Worm (Caenorhabditis elegans) whole organism, L1 larva: ENCODE data around the gene nhr-20.

ENCODE experiments used
- aly-2 ChIP-seq: fragments of 150-350 bp; optimal IDR thresholded peaks from 2 replicates; lab custom pipeline; 2014; ENCODE audit warnings: missing biosample characterization, missing genetic modification characterization
- egl-27 ChIP-seq, 2 experiments: fragments of 150-350 bp in 1 of 2; sonication (generic microtip); optimal IDR thresholded peaks; 3 replicates each; lab custom pipeline; 2017 to 2018; ENCODE audit warnings: missing biosample characterization in 2 of 2, missing genetic modification characterization in 2 of 2, missing genetic modification reagents in 2 of 2
- fkh-10 ChIP-seq: sonication (generic microtip); optimal IDR thresholded peaks from 2 replicates; lab custom pipeline; 2017; ENCODE audit warnings: missing biosample characterization, missing genetic modification reagents, missing genetic modification characterization
- grh-1 ChIP-seq: fragments of 200-800 bp; sonication (Bioruptor generic); IDR thresholded peaks from 2 replicates; pipeline ENCODE4 v1.3.6; 2022; ENCODE audit warnings: missing genetic modification reagents, missing genetic modification characterization, missing compliant biosample characterization
- lin-13 ChIP-seq: fragments of 150-350 bp; optimal IDR thresholded peaks from 2 replicates; lab custom pipeline; 2014; ENCODE audit warnings: missing biosample characterization, missing genetic modification reagents, missing genetic modification characterization
- lin-14 ChIP-seq: fragments of 200-800 bp; sonication (Bioruptor generic); optimal IDR thresholded peaks from 2 replicates; lab custom pipeline; 2018; ENCODE audit warnings: mild to moderate bottlenecking, missing genetic modification characterization, moderate library complexity, missing compliant biosample characterization
- lsy-2 ChIP-seq, 2 experiments: fragments of 150-350 bp; optimal IDR thresholded peaks; 2 replicates each; lab custom pipeline; 2014; ENCODE audit warnings: missing biosample characterization in 2 of 2, missing genetic modification characterization in 2 of 2
- mdl-1 ChIP-seq, 2 experiments: fragments of 150-350 bp; optimal IDR thresholded peaks; 2 replicates each; lab custom pipeline; 2014 to 2017; ENCODE audit warnings: missing biosample characterization in 2 of 2, missing genetic modification characterization in 2 of 2, inconsistent platforms in 1 of 2
- nhr-20 ChIP-seq: sonication (generic microtip); optimal IDR thresholded peaks from 2 replicates; lab custom pipeline; 2016; ENCODE audit warnings: mild to moderate bottlenecking, missing genetic modification characterization, missing compliant biosample characterization
- nhr-237 ChIP-seq: fragments of 150-350 bp; optimal IDR thresholded peaks from 2 replicates; lab custom pipeline; 2014; ENCODE audit warnings: missing biosample characterization, missing genetic modification characterization
- nhr-28 ChIP-seq: fragments of 150-350 bp; optimal IDR thresholded peaks from 2 replicates; lab custom pipeline; 2014; ENCODE audit warnings: missing biosample characterization, missing genetic modification characterization
- nhr-71 ChIP-seq: sonication (generic microtip); optimal IDR thresholded peaks from 2 replicates; lab custom pipeline; 2016; ENCODE audit warnings: mild to moderate bottlenecking, missing genetic modification characterization, moderate library complexity, missing compliant biosample characterization
- pag-3 ChIP-seq: sonication (generic microtip); optimal IDR thresholded peaks from 2 replicates; lab custom pipeline; 2017; ENCODE audit warnings: missing genetic modification characterization, mild to moderate bottlenecking, missing compliant biosample characterization, antibody characterized with exemption, borderline replicate concordance; ENCODE audit not compliant: insufficient read depth
- unc-62 ChIP-seq: fragments of 150-350 bp; optimal IDR thresholded peaks from 2 replicates; lab custom pipeline; 2014; ENCODE audit warnings: missing biosample characterization, missing genetic modification reagents, missing genetic modification characterization

- TF ChIP-seq fkh-10 (GFP tag; lab: Kevin White, UChicago) (no peak), lin-13 (no peak), lin-14 (GFP tag; lab: Kevin White, UChicago) (no peak), mdl-1 (tag; optimal IDR thresholded peaks at IDR 0.05; lab: Kevin White, UChicago) (no peak), lsy-2 (tag; optimal IDR thresholded peaks at IDR 0.05; lab: Kevin White, UChicago) (no peak), grh-1 (GFP tag; lab: Robert Waterston, UW) (no peak), egl-27 (tag; optimal IDR thresholded peaks at IDR 0.05; lab: Kevin White, UChicago) (no peak), nhr-237 (tag; lab: Kevin White, UChicago) (no peak), unc-62 (GFP tag; lab: Kevin White, UChicago) (no peak), nhr-20 (tag; lab: Kevin White, UChicago) (no peak), nhr-71 (tag; lab: Kevin White, UChicago) (no peak), pag-3 (tag; lab: Kevin White, UChicago) (no peak), aly-2 (no peak), nhr-28 (no peak)
Observed at ce11 chrIII:4208210-4208609, 24.8 kb downstream of the nhr-20 start.
